Worm (Caenorhabditis elegans) whole organism, L2 larva: Measurements from ENCODE around the gene fbxa-165.

Experiments
- R02D3.7 ChIP-seq: fragments of 150-350 bp; optimal IDR thresholded peaks from 2 replicates; lab custom pipeline; 2014; ENCODE audit warnings: missing biosample characterization, missing genetic modification characterization
- alr-1 ChIP-seq: fragments of 150-350 bp; optimal IDR thresholded peaks from 2 replicates; lab custom pipeline; 2014; ENCODE audit warnings: missing biosample characterization, missing genetic modification characterization
- aly-2 ChIP-seq: fragments of 150-350 bp; optimal IDR thresholded peaks from 2 replicates; lab custom pipeline; 2014; ENCODE audit warnings: missing biosample characterization, missing genetic modification characterization
- elt-3 ChIP-seq: sonication (generic microtip); optimal IDR thresholded peaks from 2 replicates; lab custom pipeline; 2017; ENCODE audit warnings: missing biosample characterization, missing genetic modification characterization
- fos-1 ChIP-seq: fragments of 150-350 bp; optimal IDR thresholded peaks from 2 replicates; lab custom pipeline; 2014; ENCODE audit warnings: missing biosample characterization, missing genetic modification characterization
- nhr-12 ChIP-seq: fragments of 150-350 bp; optimal IDR thresholded peaks from 2 replicates; lab custom pipeline; 2014; ENCODE audit warnings: missing biosample characterization, missing genetic modification characterization
- nhr-237 ChIP-seq: fragments of 150-350 bp; optimal IDR thresholded peaks from 2 replicates; lab custom pipeline; 2014; ENCODE audit warnings: missing biosample characterization, missing genetic modification characterization
- ztf-11 ChIP-seq: sonication (generic microtip); optimal IDR thresholded peaks from 2 replicates; lab custom pipeline; 2017; ENCODE audit warnings: missing biosample characterization, missing genetic modification characterization

- TF ChIP-seq alr-1 (no peak), aly-2 (tag; lab: Kevin White, UChicago) (no peak), R02D3.7 (no peak), ztf-11 (no peak), nhr-12 (no peak), nhr-237 (tag; lab: Kevin White, UChicago) (no peak), elt-3 (tag; lab: Kevin White, UChicago) (no peak), fos-1 (tag; lab: Kevin White, UChicago) (no peak)
Observed at ce11 chrII:1567646-1568045, 48.6 kb downstream of the fbxa-165 start, which contains the start of gene K05F6.8.
